Fruit fly (Drosophila melanogaster) whole organism, embryonic: ENCODE measurements around the gene CG7484.

Source experiments
- Bteb2 ChIP-seq: fragments of 200-800 bp; sonication (Bioruptor generic); optimal IDR thresholded peaks from 2 replicates; lab custom pipeline; 2016; ENCODE audit warnings: missing biosample characterization, missing genetic modification characterization
- CG10431 ChIP-seq: fragments of 200-800 bp; sonication (Bioruptor generic); optimal IDR thresholded peaks from 3 replicates; lab custom pipeline; 2018; ENCODE audit warnings: missing biosample characterization, mild to moderate bottlenecking, missing genetic modification characterization
- CG13424 ChIP-seq: fragments of 200-800 bp; sonication (Bioruptor generic); optimal IDR thresholded peaks from 2 replicates; lab custom pipeline; 2019; ENCODE audit warnings: missing biosample characterization, mild to moderate bottlenecking, missing genetic modification characterization, moderate library complexity
- CG14441 ChIP-seq: fragments of 200-800 bp; sonication (Bioruptor generic); IDR thresholded peaks from 2 replicates; pipeline ENCODE4 v1.3.6; 2022; ENCODE audit warnings: missing biosample characterization, missing genetic modification characterization
- CG14710 ChIP-seq: fragments of 200-800 bp; sonication (Bioruptor generic); optimal IDR thresholded peaks from 3 replicates; lab custom pipeline; 2019; ENCODE audit warnings: missing biosample characterization, mild to moderate bottlenecking, missing genetic modification characterization, moderate library complexity
- CG15601 ChIP-seq: fragments of 200-800 bp; sonication (Bioruptor generic); optimal IDR thresholded peaks from 3 replicates; lab custom pipeline; 2019; ENCODE audit warnings: missing biosample characterization, mild to moderate bottlenecking, missing genetic modification characterization, moderate library complexity
- CG2129 ChIP-seq: fragments of 200-800 bp; sonication (Bioruptor generic); IDR thresholded peaks from 2 replicates; pipeline ENCODE4 v1.3.6; 2022; ENCODE audit warnings: missing biosample characterization, missing genetic modification characterization; ENCODE audit not compliant: partially characterized antibody
- CG30403 ChIP-seq: fragments of 200-800 bp; sonication (Bioruptor generic); optimal IDR thresholded peaks from 3 replicates; lab custom pipeline; 2016; ENCODE audit warnings: missing biosample characterization, missing genetic modification characterization
- CG3065 ChIP-seq: fragments of 200-800 bp; sonication (Bioruptor generic); optimal IDR thresholded peaks from 2 replicates; lab custom pipeline; 2016; ENCODE audit warnings: missing biosample characterization, missing genetic modification characterization
- CG32532 ChIP-seq: fragments of 200-800 bp; sonication (Bioruptor generic); IDR thresholded peaks from 2 replicates; pipeline ENCODE4 v1.3.6; 2022; ENCODE audit warnings: missing biosample characterization, missing genetic modification characterization
- CG42726 ChIP-seq: fragments of 200-800 bp; sonication (Bioruptor generic); IDR thresholded peaks from 2 replicates; pipeline ENCODE4 v1.3.6; 2022; ENCODE audit warnings: missing biosample characterization, missing genetic modification characterization; ENCODE audit not compliant: partially characterized antibody
- CG43689 ChIP-seq: fragments of 200-800 bp; sonication (Bioruptor generic); IDR thresholded peaks from 2 replicates; pipeline ENCODE4 v1.3.6; 2022; ENCODE audit warnings: missing biosample characterization, missing genetic modification characterization
- CG6683 ChIP-seq: fragments of 200-800 bp; sonication (Bioruptor generic); optimal IDR thresholded peaks from 2 replicates; lab custom pipeline; 2017; ENCODE audit warnings: missing biosample characterization, mild to moderate bottlenecking, missing genetic modification characterization, missing genetic modification reagents
- CG8089 ChIP-seq: fragments of 200-800 bp; sonication (Bioruptor generic); optimal IDR thresholded peaks from 3 replicates; lab custom pipeline; 2016; ENCODE audit warnings: missing biosample characterization, missing genetic modification characterization
- Camta ChIP-seq: fragments of 200-800 bp; sonication (Bioruptor generic); optimal IDR thresholded peaks from 2 replicates; lab custom pipeline; 2016; ENCODE audit warnings: missing biosample characterization, missing genetic modification characterization
- Dip2 ChIP-seq: fragments of 200-800 bp; sonication (Bioruptor generic); IDR thresholded peaks from 2 replicates; pipeline ENCODE4 v1.3.6; 2022; ENCODE audit warnings: missing biosample characterization, missing genetic modification characterization
- Dll ChIP-seq: fragments of 200-800 bp; sonication (Bioruptor generic); IDR thresholded peaks from 4 replicates; pipeline ENCODE4 v1.3.6; 2022; ENCODE audit warnings: missing biosample characterization, missing genetic modification characterization; ENCODE audit not compliant: partially characterized antibody
- Dp ChIP-seq: fragments of 200-800 bp; sonication (Bioruptor generic); optimal IDR thresholded peaks from 2 replicates; lab custom pipeline; 2018; ENCODE audit warnings: missing biosample characterization, mild to moderate bottlenecking, missing genetic modification characterization, moderate library complexity
- Fer2 ChIP-seq: fragments of 200-800 bp; sonication (Bioruptor generic); optimal IDR thresholded peaks from 2 replicates; lab custom pipeline; 2018; ENCODE audit warnings: missing biosample characterization, mild to moderate bottlenecking, missing genetic modification characterization, moderate library complexity
- HLH4C ChIP-seq: fragments of 200-800 bp; sonication (Bioruptor generic); IDR thresholded peaks from 3 replicates; pipeline ENCODE4 v1.3.6; 2022; ENCODE audit warnings: missing biosample characterization, missing genetic modification characterization; ENCODE audit not compliant: partially characterized antibody
- Hey ChIP-seq: fragments of 200-800 bp; sonication (Bioruptor generic); optimal IDR thresholded peaks from 3 replicates; lab custom pipeline; 2018; ENCODE audit warnings: missing biosample characterization, mild to moderate bottlenecking, missing genetic modification characterization
- HmgD ChIP-seq: fragments of 200-800 bp; sonication (Bioruptor generic); optimal IDR thresholded peaks from 3 replicates; lab custom pipeline; 2016; ENCODE audit warnings: missing biosample characterization, missing genetic modification characterization
- Hmr ChIP-seq: fragments of 200-800 bp; sonication (Bioruptor generic); optimal IDR thresholded peaks from 3 replicates; lab custom pipeline; 2017; ENCODE audit warnings: mild to moderate bottlenecking, missing biosample characterization, missing genetic modification reagents, missing genetic modification characterization
- Hr78 ChIP-seq, 2 experiments: fragments of 200-800 bp in 1 of 2; fragments of >200 bp in 1 of 2; sonication (Bioruptor generic) in 1 of 2; optimal IDR thresholded peaks; 2 replicates each; lab custom pipeline; 2017 to 2019; ENCODE audit warnings: missing biosample characterization in 2 of 2, missing genetic modification characterization in 2 of 2, mild to moderate bottlenecking in 1 of 2, moderate library complexity in 1 of 2
- Med ChIP-seq: fragments of 200-800 bp; sonication (Bioruptor generic); peaks from one replicate; lab custom pipeline; 2016; ENCODE audit warnings: missing biosample characterization, missing genetic modification characterization, mild to moderate bottlenecking, inconsistent platforms, moderate library complexity
- NK7.1 ChIP-seq: fragments of 200-800 bp; sonication (Bioruptor generic); optimal IDR thresholded peaks from 3 replicates; lab custom pipeline; 2016; ENCODE audit warnings: missing biosample characterization, missing genetic modification characterization
- Optix ChIP-seq: fragments of 200-800 bp; sonication (Bioruptor generic); IDR thresholded peaks from 3 replicates; pipeline ENCODE4 v1.3.6; 2022; ENCODE audit warnings: missing biosample characterization, missing genetic modification characterization
- Pdp1 ChIP-seq, 2 experiments: fragments of 200-800 bp; sonication (Bioruptor generic); optimal IDR thresholded peaks; 3 replicates each; lab custom pipeline; 2016; ENCODE audit warnings: missing biosample characterization in 2 of 2, missing genetic modification characterization in 2 of 2, mild to moderate bottlenecking in 1 of 2, moderate library complexity in 1 of 2
- Rfx ChIP-seq: fragments of 200-800 bp; sonication (Bioruptor generic); IDR thresholded peaks from 2 replicates; pipeline ENCODE4 v1.3.6; 2022; ENCODE audit warnings: missing biosample characterization, missing genetic modification characterization
- Rx ChIP-seq: fragments of 200-800 bp; sonication (Bioruptor generic); IDR thresholded peaks from 2 replicates; pipeline ENCODE4 v1.3.6; 2022; ENCODE audit warnings: missing biosample characterization, missing genetic modification characterization
- Scr ChIP-seq: fragments of 200-800 bp; sonication (Bioruptor generic); IDR thresholded peaks from 2 replicates; pipeline ENCODE4 v1.3.6; 2022; ENCODE audit warnings: missing biosample characterization, missing genetic modification characterization; ENCODE audit not compliant: partially characterized antibody
- ac ChIP-seq: fragments of 200-800 bp; sonication (Bioruptor generic); optimal IDR thresholded peaks from 3 replicates; lab custom pipeline; 2017; ENCODE audit warnings: missing biosample characterization, mild to moderate bottlenecking, missing genetic modification characterization
- cg ChIP-seq: fragments of 200-800 bp; sonication (Bioruptor generic); optimal IDR thresholded peaks from 3 replicates; lab custom pipeline; 2019; ENCODE audit warnings: missing biosample characterization, mild to moderate bottlenecking, missing genetic modification characterization, moderate library complexity
- dati ChIP-seq: fragments of 200-800 bp; sonication (Bioruptor generic); IDR thresholded peaks from 2 replicates; pipeline ENCODE4 v1.3.6; 2022; ENCODE audit warnings: missing biosample characterization, missing genetic modification characterization
- ewg ChIP-seq: fragments of 200-800 bp; sonication (Bioruptor generic); optimal IDR thresholded peaks from 3 replicates; lab custom pipeline; 2017; ENCODE audit warnings: mild to moderate bottlenecking, missing biosample characterization, missing genetic modification reagents, missing genetic modification characterization
- hth ChIP-seq: fragments of >200 bp; optimal IDR thresholded peaks from 2 replicates; lab custom pipeline; 2017; ENCODE audit warnings: inconsistent platforms
- knrl ChIP-seq: fragments of 200-800 bp; sonication (Bioruptor generic); IDR thresholded peaks from 3 replicates; pipeline ENCODE4 v1.3.6; 2022; ENCODE audit warnings: missing biosample characterization, missing genetic modification characterization; ENCODE audit not compliant: partially characterized antibody
- lola ChIP-seq, 3 experiments: fragments of >200 bp in 2 of 3; fragments of 200-800 bp in 1 of 3; sonication (Bioruptor generic) in 1 of 3; optimal IDR thresholded peaks; 2 replicates each; lab custom pipeline; 2017 to 2019; ENCODE audit warnings: missing biosample characterization in 3 of 3, missing genetic modification characterization in 3 of 3, mild to moderate bottlenecking in 1 of 3, moderate library complexity in 1 of 3
- lov ChIP-seq, 2 experiments: fragments of 200-800 bp in 1 of 2; fragments of >200 bp in 1 of 2; sonication (Bioruptor generic) in 1 of 2; IDR thresholded peaks in 1 of 2; optimal IDR thresholded peaks in 1 of 2; 2 replicates in 1 of 2; 3 replicates in 1 of 2; pipeline versions ENCODE4 v1.3.6 to Lab custom; 2017 to 2022; ENCODE audit warnings: missing biosample characterization in 1 of 2, missing genetic modification characterization in 1 of 2
- maf-S ChIP-seq: fragments of 200-800 bp; sonication (Bioruptor generic); optimal IDR thresholded peaks from 2 replicates; lab custom pipeline; 2016; ENCODE audit warnings: missing biosample characterization, missing genetic modification characterization
- nom ChIP-seq: fragments of 200-800 bp; sonication (Bioruptor generic); optimal IDR thresholded peaks from 2 replicates; lab custom pipeline; 2017; ENCODE audit warnings: missing biosample characterization, missing genetic modification characterization, mild to moderate bottlenecking, moderate library complexity, missing genetic modification reagents
- pb ChIP-seq: fragments of 200-800 bp; sonication (Bioruptor generic); optimal IDR thresholded peaks from 3 replicates; lab custom pipeline; 2016; ENCODE audit warnings: missing biosample characterization, missing genetic modification characterization
- pzg ChIP-seq: fragments of 200-800 bp; sonication (Bioruptor generic); optimal IDR thresholded peaks from 3 replicates; lab custom pipeline; 2018; ENCODE audit warnings: missing biosample characterization, mild to moderate bottlenecking, missing genetic modification characterization, moderate library complexity
- row ChIP-seq: fragments of 200-800 bp; sonication (Bioruptor generic); IDR thresholded peaks from 3 replicates; pipeline ENCODE4 v1.3.6; 2022; ENCODE audit warnings: missing biosample characterization, missing genetic modification characterization
- run ChIP-seq: fragments of 200-800 bp; sonication (Bioruptor generic); optimal IDR thresholded peaks from 3 replicates; lab custom pipeline; 2018; ENCODE audit warnings: missing biosample characterization, mild to moderate bottlenecking, missing genetic modification characterization
- slp2 ChIP-seq: fragments of 200-800 bp; sonication (Bioruptor generic); optimal IDR thresholded peaks from 2 replicates; lab custom pipeline; 2016; ENCODE audit warnings: missing biosample characterization, missing genetic modification characterization
- tgo ChIP-seq: fragments of 200-800 bp; sonication (Bioruptor generic); IDR thresholded peaks from 3 replicates; pipeline ENCODE4 v1.3.6; 2022; ENCODE audit warnings: missing biosample characterization, missing genetic modification characterization
- trh ChIP-seq: fragments of 200-800 bp; sonication (Bioruptor generic); optimal IDR thresholded peaks from 2 replicates; lab custom pipeline; 2016; ENCODE audit warnings: missing biosample characterization, missing genetic modification characterization

CG7484 gene

DNA sequence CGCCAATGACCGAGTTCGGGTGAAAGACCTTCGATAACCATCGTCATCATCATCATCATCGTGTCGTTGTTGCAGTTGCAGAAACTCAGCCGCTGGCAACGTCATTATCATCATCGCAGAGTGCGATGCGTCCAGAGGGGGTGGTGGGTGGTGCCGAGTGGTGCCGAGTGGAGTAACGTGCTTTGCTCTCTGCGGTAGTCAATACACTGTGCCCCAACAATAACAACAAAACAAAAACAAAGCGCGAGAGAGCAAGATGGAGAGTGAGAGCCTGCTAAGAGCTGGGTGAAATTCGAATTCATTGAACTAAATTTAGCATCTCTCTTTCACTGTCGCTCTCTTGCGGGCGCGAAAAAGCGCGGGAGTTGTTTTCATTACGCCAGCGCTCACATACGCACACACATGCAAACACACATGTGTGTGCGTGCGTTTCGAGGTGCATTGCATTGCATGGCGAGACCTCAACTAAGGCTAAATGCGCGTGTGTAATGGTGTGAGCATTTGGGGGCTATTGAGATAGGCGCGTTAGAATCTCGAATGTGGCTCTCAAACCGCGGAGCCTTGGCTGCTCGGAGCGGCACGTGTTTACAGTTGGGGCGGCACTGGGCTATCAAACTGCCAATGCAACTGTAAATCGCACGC, 42.4 kb upstream of the CG7484 start (continued):
- TF ChIP-seq CG10431 (GFP tag; lab: Kevin White, UChicago): peak; percentile 33
- TF ChIP-seq CG3065 (GFP tag; lab: Kevin White, UChicago): no peak
- TF ChIP-seq row (GFP tag; lab: Robert Waterston, UW): no peak
- no peak for TF ChIP-seq run
- TF ChIP-seq Rx (GFP tag; lab: Robert Waterston, UW): no peak
- no peak for TF ChIP-seq CG43689 (GFP tag; lab: Robert Waterston, UW)
- peak in 1 of 3 experiments; percentile 21 for TF ChIP-seq lola (GFP tag; optimal IDR thresholded peaks at IDR 0.05; lab: Kevin White, UChicago)
- TF ChIP-seq CG2129 (GFP tag; lab: Robert Waterston, UW): no peak
- no peak for TF ChIP-seq Scr
- peak; percentile 17 for TF ChIP-seq Dp (GFP tag; lab: Kevin White, UChicago)
- TF ChIP-seq nom (GFP tag; lab: Kevin White, UChicago): peak; percentile 73
- no peak for TF ChIP-seq CG15601 (tag; lab: Kevin White, UChicago)
- no peak for TF ChIP-seq pb (GFP tag; lab: Kevin White, UChicago)
- peak in 1 of 2 experiments; percentile 14 for TF ChIP-seq Hr78 (GFP tag; optimal IDR thresholded peaks at IDR 0.05; lab: Kevin White, UChicago)
- TF ChIP-seq CG14441: no peak
- no peak for TF ChIP-seq ewg (GFP tag; lab: Kevin White, UChicago)
- no peak for TF ChIP-seq CG30403
- TF ChIP-seq Dip2: no peak
- TF ChIP-seq HmgD (GFP tag; lab: Kevin White, UChicago): no peak
- no peak for TF ChIP-seq CG8089 (GFP tag; lab: Kevin White, UChicago)
- TF ChIP-seq Optix (GFP tag; lab: Robert Waterston, UW): no peak
- TF ChIP-seq Pdp1 (GFP tag; optimal IDR thresholded peaks at IDR 0.05; lab: Kevin White, UChicago): peak in 1 of 2 experiments; percentile 83
- TF ChIP-seq hth (lab: Kevin White, UChicago): no peak
- TF ChIP-seq CG13424 (tag; lab: Kevin White, UChicago): no peak
- no peak for TF ChIP-seq tgo (GFP tag; lab: Robert Waterston, UW)
- TF ChIP-seq CG14710: no peak
- no peak for TF ChIP-seq maf-S (GFP tag; lab: Kevin White, UChicago)
- TF ChIP-seq Fer2 (tag; lab: Kevin White, UChicago): no peak
- no peak for TF ChIP-seq NK7.1 (GFP tag; lab: Kevin White, UChicago)
- TF ChIP-seq pzg (GFP tag; lab: Kevin White, UChicago): no peak
- peak; percentile 19 for TF ChIP-seq Hey (tag; lab: Kevin White, UChicago)
- TF ChIP-seq CG42726 (GFP tag; lab: Robert Waterston, UW): no peak
- TF ChIP-seq Camta: no peak
- TF ChIP-seq lov (optimal IDR thresholded peaks at IDR 0.05; lab: Kevin White, UChicago): no peak
- TF ChIP-seq lov (GFP tag; IDR thresholded peaks at IDR 0.05; lab: Robert Waterston, UW): peak; percentile 48; the same call in 1 of the 3 replicates
- TF ChIP-seq knrl (GFP tag; lab: Robert Waterston, UW): peak; percentile 44; the same call in 2 of the 3 replicates
- no peak for TF ChIP-seq Bteb2 (GFP tag; lab: Kevin White, UChicago)
- TF ChIP-seq Med (GFP tag; lab: Kevin White, UChicago): peak; percentile 46
- peak; percentile 94 for TF ChIP-seq cg (GFP tag; lab: Kevin White, UChicago)
- no peak for TF ChIP-seq slp2 (GFP tag; lab: Kevin White, UChicago)
- TF ChIP-seq Rfx (GFP tag; lab: Robert Waterston, UW): no peak
- TF ChIP-seq ac: no peak
- TF ChIP-seq dati (GFP tag; lab: Robert Waterston, UW): no peak
- TF ChIP-seq trh (GFP tag; lab: Kevin White, UChicago): no peak
- no peak for TF ChIP-seq Hmr (GFP tag; lab: Kevin White, UChicago)
- TF ChIP-seq CG6683 (GFP tag; lab: Kevin White, UChicago): no peak
- 0 out of 4 replicates have a peak, but pooled peaks have one; percentile 30 for TF ChIP-seq Dll (GFP tag; lab: Robert Waterston, UW)
- TF ChIP-seq HLH4C (GFP tag; lab: Robert Waterston, UW): 0 out of 3 replicates have a peak, but pooled peaks have one; percentile 29
- no peak for TF ChIP-seq CG32532 (GFP tag; lab: Robert Waterston, UW)
